Worm (Caenorhabditis elegans): Measurements from ENCODE around the gene srz-103.

The srz-103 gene

DNA sequence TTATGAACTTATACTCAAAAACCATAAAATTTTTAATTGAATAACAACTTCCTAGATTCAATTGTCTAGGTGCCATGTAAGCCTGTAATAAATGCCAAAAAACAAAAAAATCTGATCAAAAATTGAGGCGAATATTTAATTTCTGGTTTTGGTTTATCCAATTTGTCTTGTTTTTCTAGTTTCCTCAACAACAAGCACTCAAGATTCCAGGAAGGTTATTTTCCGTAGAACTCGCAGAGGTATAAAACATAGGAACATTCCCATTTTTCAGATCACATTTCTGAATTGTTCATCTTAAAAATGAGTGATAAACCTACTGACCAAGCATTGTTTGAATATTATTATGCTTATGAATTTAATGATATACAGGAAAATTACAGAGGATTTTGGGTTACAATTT, 18.0 kb upstream of the srz-103 start, which contains the start of gene srw-41:
TSS of gene srw-41 (plus strand) at position 301 of the 400 bp plus-strand sequence.
- TF ChIP-seq nhr-2 (tag; optimal IDR thresholded peaks at IDR 0.05) (no peak), nhr-28 (tag; optimal IDR thresholded peaks at IDR 0.05) (no peak), snpc-4 (tag; optimal IDR thresholded peaks at IDR 0.05) (no peak), ceh-83 (GFP tag; optimal IDR thresholded peaks at IDR 0.05) (no peak), ztf-11 (tag; optimal IDR thresholded peaks at IDR 0.05) (no peak), lsy-2 (tag; optimal IDR thresholded peaks at IDR 0.05) (no peak), blmp-1 (tag; optimal IDR thresholded peaks at IDR 0.05) (no peak), sem-2 (GFP tag; optimal IDR thresholded peaks at IDR 0.05) (no peak)

DNA sequence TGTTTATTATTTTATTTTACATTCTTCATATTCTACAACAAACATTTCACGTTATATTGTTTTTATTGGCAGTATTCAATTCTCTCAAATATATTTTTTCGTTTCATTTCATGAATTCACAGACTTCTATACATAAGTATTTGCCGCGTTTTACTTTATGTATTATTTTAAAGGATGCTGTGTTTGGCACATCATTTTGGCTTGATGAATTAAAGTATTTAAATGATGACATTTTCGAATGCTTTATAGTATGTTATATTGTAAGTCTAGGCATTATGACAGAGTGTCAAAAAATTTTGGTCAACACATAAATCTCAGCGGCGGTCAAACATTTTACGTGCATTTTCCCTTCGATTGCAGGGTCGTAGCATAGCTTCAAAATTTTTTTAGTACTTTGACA, 16.4 kb upstream of the srz-103 start:
- TF ChIP-seq unc-62 (GFP tag; optimal IDR thresholded peaks at IDR 0.05) = no peak
- TF ChIP-seq M03D4.4 (tag; optimal IDR thresholded peaks at IDR 0.05) = no peak
- no peak for TF ChIP-seq bed-3 (GFP tag; optimal IDR thresholded peaks at IDR 0.05)
- TF ChIP-seq blmp-1 (tag; optimal IDR thresholded peaks at IDR 0.05) = no peak
- no peak for TF ChIP-seq lin-13 (tag; optimal IDR thresholded peaks at IDR 0.05)
- no peak for TF ChIP-seq hlh-1 (tag; optimal IDR thresholded peaks at IDR 0.05)
- no peak for TF ChIP-seq ceh-39 (tag; optimal IDR thresholded peaks at IDR 0.05)

DNA sequence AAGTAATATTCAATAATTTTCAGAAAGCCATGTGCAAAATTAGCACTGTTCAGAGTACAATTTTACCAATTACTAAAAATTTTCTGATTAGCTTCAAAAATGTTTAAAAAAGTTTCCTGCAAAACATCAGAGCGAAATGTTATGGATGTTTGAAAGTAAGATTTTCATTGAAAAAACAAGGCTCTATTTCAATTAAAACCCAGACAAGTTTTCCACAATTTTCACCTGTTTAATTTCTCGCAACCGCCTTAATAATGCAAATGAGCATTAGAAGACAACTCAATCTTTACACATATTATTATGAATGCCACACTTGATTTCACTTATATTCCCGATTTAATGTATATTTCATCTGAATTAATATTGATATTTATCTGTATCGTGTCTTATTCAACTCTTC, 15.4 kb upstream of the srz-103 start, which contains the start of gene srz-101:
TSS of gene srz-101 (plus strand) at position 301 of the 400 bp plus-strand sequence.
- no peak for TF ChIP-seq tbx-8 (GFP tag; optimal IDR thresholded peaks at IDR 0.05)
- TF ChIP-seq nhr-28 (tag; optimal IDR thresholded peaks at IDR 0.05) = no peak
- TF ChIP-seq unc-120 (tag; optimal IDR thresholded peaks at IDR 0.05; ENCODE audit: poor library complexity, severe bottlenecking) = no peak
- no peak for TF ChIP-seq zip-8 (tag; optimal IDR thresholded peaks at IDR 0.05)
- no peak for TF ChIP-seq ham-2 (GFP tag; optimal IDR thresholded peaks at IDR 0.05)
- TF ChIP-seq nhr-237 (tag; optimal IDR thresholded peaks at IDR 0.05) = no peak

DNA sequence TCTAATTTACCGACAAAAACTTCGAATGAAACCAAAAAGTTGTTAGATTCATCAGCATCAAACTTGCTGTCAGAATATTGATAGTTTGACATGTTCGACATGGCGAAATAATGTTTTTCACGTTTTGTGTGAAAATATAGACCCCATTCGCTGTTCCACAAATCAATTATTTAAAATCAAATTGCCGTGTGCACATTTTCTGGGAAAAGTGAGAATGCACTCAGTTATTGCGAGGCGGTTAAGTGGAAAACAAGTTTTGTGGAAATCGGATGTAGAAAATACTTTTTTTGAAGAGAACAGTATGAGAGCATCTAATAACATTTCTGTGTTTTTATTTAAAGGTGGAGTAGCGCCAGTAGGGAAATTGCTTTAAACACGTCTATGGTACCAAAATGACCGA, 14.6 kb upstream of the srz-103 start, which contains the start of gene srw-42:
TSS of gene srw-42 (minus strand) at position 101 of the 400 bp plus-strand sequence.
- no peak for TF ChIP-seq pha-4 (tag; optimal IDR thresholded peaks at IDR 0.05)
- no peak for TF ChIP-seq bed-3 (GFP tag; optimal IDR thresholded peaks at IDR 0.05)

DNA sequence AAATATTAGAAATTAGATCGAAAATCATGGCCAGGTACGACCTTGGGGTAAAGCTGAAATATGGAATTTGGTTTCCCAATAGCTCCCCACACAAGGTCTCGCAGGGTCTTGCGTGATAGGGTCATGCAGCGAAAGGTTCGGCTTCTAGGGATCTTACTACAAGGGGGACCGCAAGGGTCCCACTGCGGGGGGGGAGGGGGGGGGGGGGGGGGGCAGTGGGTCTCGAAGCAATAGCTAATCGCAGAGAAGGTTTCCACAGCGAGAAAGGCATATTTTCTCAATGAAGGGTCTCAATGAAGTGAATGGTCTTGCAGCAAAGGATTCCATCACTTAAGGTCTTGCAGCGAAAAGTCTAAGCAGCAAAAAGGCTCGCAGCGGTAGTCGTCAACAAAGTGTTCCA, 13.9 kb upstream of the srz-103 start:
- TF ChIP-seq blmp-1 (tag; optimal IDR thresholded peaks at IDR 0.05) (no peak), tbx-8 (GFP tag; optimal IDR thresholded peaks at IDR 0.05) (no peak), unc-120 (tag; optimal IDR thresholded peaks at IDR 0.05; ENCODE audit: poor library complexity, severe bottlenecking) (no peak), nhr-237 (tag; optimal IDR thresholded peaks at IDR 0.05) (no peak), drap-1 (GFP tag; optimal IDR thresholded peaks at IDR 0.05) (no peak), bed-3 (GFP tag; optimal IDR thresholded peaks at IDR 0.05) (no peak), hlh-1 (tag; optimal IDR thresholded peaks at IDR 0.05) (no peak), mab-5 (tag; optimal IDR thresholded peaks at IDR 0.05) (no peak), flh-1 (GFP tag; optimal IDR thresholded peaks at IDR 0.05) (no peak), sptf-1 (tag; optimal IDR thresholded peaks at IDR 0.05) (no peak), ces-1 (GFP tag; optimal IDR thresholded peaks at IDR 0.05) (no peak), mls-2 (tag; optimal IDR thresholded peaks at IDR 0.05) (no peak), nhr-76 (tag; optimal IDR thresholded peaks at IDR 0.05) (no peak), nhr-28 (tag; optimal IDR thresholded peaks at IDR 0.05) (no peak), ceh-39 (tag; optimal IDR thresholded peaks at IDR 0.05) (no peak), pha-4 (tag; optimal IDR thresholded peaks at IDR 0.05) (no peak), nhr-12 (tag; optimal IDR thresholded peaks at IDR 0.05) (no peak), cnd-1 (tag; optimal IDR thresholded peaks at IDR 0.05) (no peak), ceh-43 (GFP tag; optimal IDR thresholded peaks at IDR 0.05) (no peak)

DNA sequence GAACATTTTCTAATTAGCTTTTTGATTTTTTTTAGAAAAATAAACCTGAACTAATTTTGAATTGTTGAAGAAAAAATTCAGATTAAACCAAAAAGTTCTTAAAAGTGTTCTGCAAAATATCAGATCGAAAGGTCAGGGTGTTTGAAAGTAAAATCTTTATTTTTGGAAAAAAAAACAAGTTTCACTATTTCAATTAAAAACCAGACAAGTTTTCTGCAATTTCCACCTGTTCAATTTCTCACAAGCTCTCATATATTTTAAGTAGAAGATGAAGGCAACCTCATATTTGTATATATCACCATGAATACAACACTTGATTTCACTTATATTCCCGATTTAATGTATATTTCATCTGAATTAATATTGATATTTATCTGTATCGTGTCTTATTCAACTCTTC, 8.1 kb upstream of the srz-103 start, which contains the start of gene srz-102:
TSS of gene srz-102 (plus strand) at position 301 of the 400 bp plus-strand sequence.
- TF ChIP-seq nhr-2 (tag; optimal IDR thresholded peaks at IDR 0.05) (no peak), tbx-8 (GFP tag; optimal IDR thresholded peaks at IDR 0.05) (no peak)

All from whole organism, mixed stage, embryonic.